Worm (Caenorhabditis elegans) whole organism, L2 larva: ENCODE measurements around the gene dpff-1.
A peak's percentile ranks its signal among the peaks of the same experiment; 100 is the strongest.

Experiments
- C34F6.9 ChIP-seq: fragments of 150-350 bp; optimal IDR thresholded peaks from 2 replicates; lab custom pipeline; 2014; ENCODE audit warnings: missing biosample characterization, missing genetic modification characterization
- F13H6.1 ChIP-seq: sonication (generic microtip); optimal IDR thresholded peaks from 2 replicates; lab custom pipeline; 2016; ENCODE audit warnings: missing genetic modification characterization, missing compliant biosample characterization
- R02D3.7 ChIP-seq: fragments of 150-350 bp; optimal IDR thresholded peaks from 2 replicates; lab custom pipeline; 2014; ENCODE audit warnings: missing biosample characterization, missing genetic modification characterization
- Y55F3AM.14 ChIP-seq: fragments of 200-800 bp; sonication (Bioruptor generic); optimal IDR thresholded peaks from 2 replicates; lab custom pipeline; 2018; ENCODE audit warnings: mild to moderate bottlenecking, missing genetic modification characterization, missing compliant biosample characterization
- ZK546.5 ChIP-seq: sonication (generic microtip); optimal IDR thresholded peaks from 2 replicates; lab custom pipeline; 2017; ENCODE audit warnings: missing biosample characterization, missing genetic modification characterization
- alr-1 ChIP-seq: fragments of 150-350 bp; optimal IDR thresholded peaks from 2 replicates; lab custom pipeline; 2014; ENCODE audit warnings: missing biosample characterization, missing genetic modification characterization
- aly-2 ChIP-seq: fragments of 150-350 bp; optimal IDR thresholded peaks from 2 replicates; lab custom pipeline; 2014; ENCODE audit warnings: missing biosample characterization, missing genetic modification characterization
- ama-1 ChIP-seq: fragments of 150-350 bp; optimal IDR thresholded peaks from 2 replicates; lab custom pipeline; 2018; ENCODE audit warnings: inconsistent platforms
- blmp-1 ChIP-seq: sonication (generic microtip); optimal IDR thresholded peaks from 2 replicates; lab custom pipeline; 2017; ENCODE audit warnings: missing genetic modification characterization, mild to moderate bottlenecking, missing compliant biosample characterization, antibody characterized with exemption, moderate library complexity; ENCODE audit not compliant: insufficient read depth
- ceh-16 ChIP-seq: fragments of 150-350 bp; optimal IDR thresholded peaks from 2 replicates; lab custom pipeline; 2014; ENCODE audit warnings: missing biosample characterization, missing genetic modification characterization
- ceh-82 ChIP-seq: fragments of 150-350 bp; optimal IDR thresholded peaks from 2 replicates; lab custom pipeline; 2014; ENCODE audit warnings: missing biosample characterization, missing genetic modification characterization
- crh-2 ChIP-seq: sonication (generic microtip); optimal IDR thresholded peaks from 2 replicates; lab custom pipeline; 2017; ENCODE audit warnings: missing biosample characterization, missing genetic modification characterization
- dmd-4 ChIP-seq: sonication (generic microtip); optimal IDR thresholded peaks from 2 replicates; lab custom pipeline; 2017; ENCODE audit warnings: missing biosample characterization, missing genetic modification characterization
- egl-27 ChIP-seq: sonication (generic microtip); optimal IDR thresholded peaks from 3 replicates; lab custom pipeline; 2017; ENCODE audit warnings: missing biosample characterization, missing genetic modification reagents, missing genetic modification characterization
- elt-1 ChIP-seq: fragments of 150-350 bp; optimal IDR thresholded peaks from 2 replicates; lab custom pipeline; 2014; ENCODE audit warnings: missing biosample characterization, missing genetic modification characterization
- elt-3 ChIP-seq: sonication (generic microtip); optimal IDR thresholded peaks from 2 replicates; lab custom pipeline; 2017; ENCODE audit warnings: missing biosample characterization, missing genetic modification characterization
- fos-1 ChIP-seq: fragments of 150-350 bp; optimal IDR thresholded peaks from 2 replicates; lab custom pipeline; 2014; ENCODE audit warnings: missing biosample characterization, missing genetic modification characterization
- gmeb-1 ChIP-seq: fragments of 150-350 bp; optimal IDR thresholded peaks from 2 replicates; lab custom pipeline; 2014; ENCODE audit warnings: missing biosample characterization, missing genetic modification characterization
- lin-11 ChIP-seq: fragments of 150-350 bp; sonication (generic microtip); optimal IDR thresholded peaks from 2 replicates; lab custom pipeline; 2014; ENCODE audit warnings: missing biosample characterization, missing genetic modification characterization, inconsistent platforms, mixed read lengths
- lin-13 ChIP-seq: fragments of 150-350 bp; optimal IDR thresholded peaks from 2 replicates; lab custom pipeline; 2014; ENCODE audit warnings: missing biosample characterization, missing genetic modification reagents, missing genetic modification characterization
- lin-39 ChIP-seq: fragments of 150-350 bp; optimal IDR thresholded peaks from 2 replicates; lab custom pipeline; 2014; ENCODE audit warnings: missing biosample characterization, missing genetic modification reagents, missing genetic modification characterization
- lsy-2 ChIP-seq, 2 experiments: fragments of 150-350 bp in 1 of 2; sonication (generic microtip) in 1 of 2; optimal IDR thresholded peaks; 2 replicates each; lab custom pipeline; 2014 to 2017; ENCODE audit warnings: missing biosample characterization in 2 of 2, missing genetic modification characterization in 2 of 2
- mab-5 ChIP-seq: fragments of 150-350 bp; optimal IDR thresholded peaks from 2 replicates; lab custom pipeline; 2014; ENCODE audit warnings: missing biosample characterization, missing genetic modification characterization
- mbf-1 ChIP-seq: sonication (generic microtip); optimal IDR thresholded peaks from 2 replicates; lab custom pipeline; 2017; ENCODE audit warnings: missing biosample characterization, missing genetic modification characterization
- mdl-1 ChIP-seq, 2 experiments: fragments of 150-350 bp in 1 of 2; sonication (generic microtip) in 1 of 2; optimal IDR thresholded peaks; 2 replicates each; lab custom pipeline; 2017; ENCODE audit warnings: missing biosample characterization in 2 of 2, missing genetic modification characterization in 2 of 2
- nhr-10 ChIP-seq: sonication (generic microtip); optimal IDR thresholded peaks from 2 replicates; lab custom pipeline; 2017; ENCODE audit warnings: missing biosample characterization, missing genetic modification characterization
- nhr-11 ChIP-seq: fragments of 150-350 bp; optimal IDR thresholded peaks from 2 replicates; lab custom pipeline; 2014; ENCODE audit warnings: missing biosample characterization, missing genetic modification characterization
- nhr-12 ChIP-seq: fragments of 150-350 bp; optimal IDR thresholded peaks from 2 replicates; lab custom pipeline; 2014; ENCODE audit warnings: missing biosample characterization, missing genetic modification characterization
- nhr-129 ChIP-seq: fragments of 150-350 bp; optimal IDR thresholded peaks from 2 replicates; lab custom pipeline; 2014; ENCODE audit warnings: missing biosample characterization, missing genetic modification characterization
- nhr-21 ChIP-seq: fragments of 150-350 bp; optimal IDR thresholded peaks from 2 replicates; lab custom pipeline; 2014; ENCODE audit warnings: missing biosample characterization, missing genetic modification characterization
- nhr-23 ChIP-seq: fragments of 150-350 bp; optimal IDR thresholded peaks from 2 replicates; lab custom pipeline; 2014; ENCODE audit warnings: missing biosample characterization, missing genetic modification reagents, missing genetic modification characterization
- nhr-237 ChIP-seq: fragments of 150-350 bp; optimal IDR thresholded peaks from 2 replicates; lab custom pipeline; 2014; ENCODE audit warnings: missing biosample characterization, missing genetic modification characterization
- nhr-25 ChIP-seq: fragments of 150-350 bp; sonication (generic microtip); optimal IDR thresholded peaks from 3 replicates; lab custom pipeline; 2014; ENCODE audit warnings: missing biosample characterization, missing genetic modification characterization
- nhr-6 ChIP-seq: fragments of 150-350 bp; optimal IDR thresholded peaks from 2 replicates; lab custom pipeline; 2014; ENCODE audit warnings: missing biosample characterization, missing genetic modification characterization
- nhr-77 ChIP-seq: fragments of 150-350 bp; optimal IDR thresholded peaks from 2 replicates; lab custom pipeline; 2014; ENCODE audit warnings: missing biosample characterization, missing genetic modification characterization
- peb-1 ChIP-seq: fragments of 150-350 bp; optimal IDR thresholded peaks from 2 replicates; lab custom pipeline; 2014; ENCODE audit warnings: missing biosample characterization, missing genetic modification characterization
- sem-4 ChIP-seq: fragments of 150-350 bp; optimal IDR thresholded peaks from 2 replicates; lab custom pipeline; 2014; ENCODE audit warnings: missing biosample characterization, missing genetic modification reagents, missing genetic modification characterization
- skn-1 ChIP-seq: sonication (generic microtip); optimal IDR thresholded peaks from 2 replicates; lab custom pipeline; 2017; ENCODE audit warnings: missing biosample characterization, missing genetic modification characterization
- sma-3 ChIP-seq: sonication (generic microtip); optimal IDR thresholded peaks from 2 replicates; lab custom pipeline; 2016; ENCODE audit warnings: missing genetic modification reagents, missing genetic modification characterization, missing compliant biosample characterization
- sma-9 ChIP-seq, 2 experiments: fragments of 150-350 bp in 1 of 2; sonication (generic microtip) in 1 of 2; optimal IDR thresholded peaks; 2 replicates each; lab custom pipeline; 2014 to 2016; ENCODE audit warnings: missing genetic modification characterization in 2 of 2, mild to moderate bottlenecking in 1 of 2, missing biosample characterization in 1 of 2, missing compliant biosample characterization in 1 of 2, missing genetic modification reagents in 1 of 2, moderate library complexity in 1 of 2
- snpc-4 ChIP-seq: fragments of 150-350 bp; optimal IDR thresholded peaks from 2 replicates; lab custom pipeline; 2014; ENCODE audit warnings: missing biosample characterization, missing genetic modification characterization
- unc-39 ChIP-seq: fragments of 150-350 bp; optimal IDR thresholded peaks from 2 replicates; lab custom pipeline; 2014; ENCODE audit warnings: missing biosample characterization, missing genetic modification characterization
- unc-55 ChIP-seq: fragments of 150-350 bp; sonication (generic microtip); optimal IDR thresholded peaks from 3 replicates; lab custom pipeline; 2014; ENCODE audit warnings: missing biosample characterization, missing genetic modification reagents, missing genetic modification characterization
- unc-62 ChIP-seq: fragments of 150-350 bp; optimal IDR thresholded peaks from 2 replicates; lab custom pipeline; 2014; ENCODE audit warnings: missing biosample characterization, missing genetic modification reagents, missing genetic modification characterization
- zag-1 ChIP-seq: fragments of 150-350 bp; optimal IDR thresholded peaks from 2 replicates; lab custom pipeline; 2014; ENCODE audit warnings: missing biosample characterization, missing genetic modification characterization
- ztf-1 ChIP-seq: fragments of 200-800 bp; sonication (Bioruptor generic); conservative IDR thresholded peaks from 2 replicates; pipeline ENCODE4 v1.3.6; 2022; ENCODE audit warnings: missing genetic modification characterization, missing compliant biosample characterization
- ztf-11 ChIP-seq: sonication (generic microtip); optimal IDR thresholded peaks from 2 replicates; lab custom pipeline; 2017; ENCODE audit warnings: missing biosample characterization, missing genetic modification characterization
- ztf-4 ChIP-seq: fragments of 150-350 bp; optimal IDR thresholded peaks from 2 replicates; lab custom pipeline; 2014; ENCODE audit warnings: missing biosample characterization, missing genetic modification characterization

dpff-1 gene

ce11 chrIII:5922236-5922635 is 16.1 kb upstream of the dpff-1 start:
- TF ChIP-seq R02D3.7 (tag; lab: Kevin White, UChicago) (no peak), blmp-1 (peak; percentile 33), ztf-4 (no peak), crh-2 (tag; lab: Kevin White, UChicago) (peak; percentile 25), nhr-21 (tag; lab: Kevin White, UChicago) (peak; percentile 49), egl-27 (peak; percentile 6), lsy-2 (tag; optimal IDR thresholded peaks at IDR 0.05; lab: Kevin White, UChicago) (no peak), nhr-129 (tag; lab: Kevin White, UChicago) (peak; percentile 3), peb-1 (tag; lab: Kevin White, UChicago) (no peak), sma-9 (GFP tag; optimal IDR thresholded peaks at IDR 0.05; lab: Kevin White, UChicago) (peak; percentile 73), sma-9 (tag; optimal IDR thresholded peaks at IDR 0.05; lab: Kevin White, UChicago) (no peak), nhr-25 (peak; percentile 83), nhr-11 (no peak), gmeb-1 (tag; lab: Kevin White, UChicago) (peak; percentile 25), nhr-10 (tag; lab: Kevin White, UChicago) (no peak), mdl-1 (tag; optimal IDR thresholded peaks at IDR 0.05; lab: Kevin White, UChicago) (no peak), sma-3 (GFP tag; lab: Kevin White, UChicago) (peak; percentile 59)

DNA sequence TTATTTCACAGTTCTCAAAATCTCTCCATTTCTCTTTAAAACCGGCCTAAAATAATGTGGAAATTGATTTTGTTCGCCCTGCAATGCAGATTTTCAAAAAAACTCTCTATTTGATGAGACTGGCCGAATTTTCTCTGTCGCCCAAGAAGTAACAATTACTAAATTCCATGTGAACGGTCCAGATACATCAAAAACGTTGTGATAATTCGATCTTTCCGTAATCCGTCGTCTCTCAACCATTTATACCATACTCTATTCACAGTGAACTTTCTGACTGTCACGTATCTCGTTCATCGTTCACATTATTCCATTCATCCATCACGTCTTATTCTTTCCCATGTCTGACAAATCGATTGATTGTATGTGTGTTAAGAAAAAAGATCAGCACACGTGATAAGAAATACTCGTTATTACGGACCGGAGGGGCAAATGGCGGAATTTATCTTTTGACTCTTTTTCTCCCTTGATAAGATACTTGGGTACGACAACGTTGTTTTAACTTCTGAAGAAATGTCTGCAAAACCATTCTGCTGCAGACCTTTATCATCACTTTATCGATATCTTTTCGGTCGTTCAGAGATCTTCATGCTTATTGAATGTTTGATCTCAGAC is 15.0 kb upstream of the dpff-1 start:
- TF ChIP-seq nhr-12 (tag; lab: Kevin White, UChicago) (no peak), blmp-1 (peak; percentile 66), sem-4 (tag; lab: Kevin White, UChicago) (no peak), nhr-77 (tag; lab: Kevin White, UChicago) (no peak), mab-5 (tag; lab: Kevin White, UChicago) (no peak), lin-11 (tag; lab: Kevin White, UChicago) (no peak), C34F6.9 (tag; lab: Kevin White, UChicago) (no peak), nhr-10 (tag; lab: Kevin White, UChicago) (no peak), unc-55 (GFP tag; lab: Kevin White, UChicago) (no peak), nhr-237 (tag; lab: Kevin White, UChicago) (no peak), skn-1 (tag; lab: Kevin White, UChicago) (no peak), gmeb-1 (tag; lab: Kevin White, UChicago) (peak; percentile 41), F13H6.1 (tag; lab: Kevin White, UChicago) (no peak), snpc-4 (tag; lab: Kevin White, UChicago) (no peak), alr-1 (tag; lab: Kevin White, UChicago) (no peak), ceh-82 (tag; lab: Kevin White, UChicago) (no peak), Y55F3AM.14 (GFP tag; lab: Kevin White, UChicago) (no peak), ZK546.5 (no peak), elt-1 (tag; lab: Kevin White, UChicago) (no peak), nhr-25 (peak; percentile 71), nhr-21 (tag; lab: Kevin White, UChicago) (peak; percentile 92), elt-3 (tag; lab: Kevin White, UChicago) (no peak), sma-9 (GFP tag; optimal IDR thresholded peaks at IDR 0.05; lab: Kevin White, UChicago) (peak; percentile 84), sma-9 (tag; optimal IDR thresholded peaks at IDR 0.05; lab: Kevin White, UChicago) (no peak), zag-1 (tag; lab: Kevin White, UChicago) (no peak), lin-39 (no peak), fos-1 (tag; lab: Kevin White, UChicago) (peak; percentile 25), nhr-129 (tag; lab: Kevin White, UChicago) (peak; percentile 21), peb-1 (tag; lab: Kevin White, UChicago) (no peak), R02D3.7 (tag; lab: Kevin White, UChicago) (no peak), ama-1 (lab: Kevin White, UChicago) (no peak), unc-39 (tag; lab: Kevin White, UChicago) (no peak), ztf-1 (GFP tag; lab: Robert Waterston, UW) (no peak), mbf-1 (tag; lab: Kevin White, UChicago) (no peak), ztf-4 (no peak), nhr-6 (tag; lab: Kevin White, UChicago) (no peak), ztf-11 (no peak), dmd-4 (tag; lab: Kevin White, UChicago) (no peak), aly-2 (tag; lab: Kevin White, UChicago) (no peak), ceh-16 (tag; lab: Kevin White, UChicago) (no peak), mdl-1 (tag; optimal IDR thresholded peaks at IDR 0.05; lab: Kevin White, UChicago) (peak in 1 of 2 experiments; percentile 45), nhr-11 (no peak), lin-13 (GFP tag; lab: Kevin White, UChicago) (no peak), egl-27 (no peak), sma-3 (GFP tag; lab: Kevin White, UChicago) (peak; percentile 72), crh-2 (tag; lab: Kevin White, UChicago) (peak; percentile 38), nhr-23 (no peak), lsy-2 (tag; optimal IDR thresholded peaks at IDR 0.05; lab: Kevin White, UChicago) (peak in 1 of 2 experiments; percentile 33), unc-62 (GFP tag; lab: Kevin White, UChicago) (no peak)
